In the genomic region with DNA sequence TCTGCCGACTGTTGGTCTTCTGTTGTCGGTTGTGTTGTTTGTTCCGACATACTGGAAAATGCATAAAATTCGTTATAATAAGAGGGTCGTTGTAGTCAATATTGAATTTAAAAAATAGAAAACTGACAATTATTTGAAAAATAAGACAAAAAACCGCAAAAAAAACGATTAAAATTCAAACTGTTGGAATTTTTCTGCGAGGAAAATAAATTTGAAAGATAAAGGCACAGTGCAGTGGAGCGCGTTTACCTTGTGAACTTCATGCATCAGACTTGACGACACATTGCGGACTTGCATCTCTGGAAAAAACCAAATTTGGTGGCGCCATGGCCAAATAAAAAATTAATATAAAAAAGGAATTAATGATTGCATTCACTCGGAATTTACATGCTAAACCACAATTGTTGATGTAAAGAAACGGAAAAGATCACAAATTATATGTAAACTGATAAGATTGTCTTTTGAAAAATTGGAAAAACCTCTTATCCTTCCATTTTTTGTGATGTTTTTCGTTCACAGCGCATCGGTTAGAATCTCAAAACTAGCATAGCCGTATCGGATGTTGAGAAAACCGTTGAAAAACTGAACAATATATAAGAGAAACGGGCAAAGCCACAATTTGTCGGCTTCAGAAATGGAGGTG, we compare ENCODE assay signal across 6 worm cellular contexts.
A peak's percentile ranks its signal among the peaks of the same experiment; 100 is the strongest.
TF ChIP-seq lines count a peak whose summit lies in the region.

hrpf-2 (minus strand) TSS at position 51 of the 643 bp plus-strand sequence.
bli-6 (plus strand) TSS at position 593 of the 643 bp plus-strand sequence.

TF ChIP-seq in whole organism, L1 larva, 84 proteins besides CTCF, POLR2A, EP300 and RAD21 (continued from another document and continues in another):
- TF ChIP-seq ama-1 (optimal IDR thresholded peaks at IDR 0.05; lab: Kevin White, UChicago): no peak
- TF ChIP-seq lin-14 (GFP tag; optimal IDR thresholded peaks at IDR 0.05; lab: Kevin White, UChicago): peak; percentile 77
- TF ChIP-seq aly-2 (tag; optimal IDR thresholded peaks at IDR 0.05; lab: Kevin White, UChicago): no peak
- peak; percentile 18 for TF ChIP-seq elt-2 (tag; optimal IDR thresholded peaks at IDR 0.05; lab: Kevin White, UChicago)
- TF ChIP-seq tbx-2 (tag; optimal IDR thresholded peaks at IDR 0.05; lab: Kevin White, UChicago): peak; percentile 76
- TF ChIP-seq swsn-7 (tag; optimal IDR thresholded peaks at IDR 0.05; lab: Kevin White, UChicago): peak; percentile 72
- no peak for TF ChIP-seq nhr-11 (tag; optimal IDR thresholded peaks at IDR 0.05; lab: Kevin White, UChicago)
- TF ChIP-seq hlh-17 (GFP tag; optimal IDR thresholded peaks at IDR 0.05; lab: Kevin White, UChicago; ENCODE audit: borderline replicate concordance): no peak
- TF ChIP-seq egl-27 (tag; optimal IDR thresholded peaks at IDR 0.05; lab: Kevin White, UChicago): no peak
- TF ChIP-seq ets-5 (GFP tag; IDR thresholded peaks at IDR 0.05; lab: Robert Waterston, UW): no peak
- TF ChIP-seq hpl-2 (GFP tag; optimal IDR thresholded peaks at IDR 0.05; lab: Kevin White, UChicago): no peak
- TF ChIP-seq nhr-76 (tag; optimal IDR thresholded peaks at IDR 0.05; lab: Kevin White, UChicago): no peak
- TF ChIP-seq unc-30 (tag; optimal IDR thresholded peaks at IDR 0.05; lab: Kevin White, UChicago): no peak
- no peak for TF ChIP-seq ceh-90 (tag; optimal IDR thresholded peaks at IDR 0.05; lab: Kevin White, UChicago)
- TF ChIP-seq nhr-20 (tag; optimal IDR thresholded peaks at IDR 0.05; lab: Kevin White, UChicago): peak; percentile 78
- TF ChIP-seq sptf-1 (tag; optimal IDR thresholded peaks at IDR 0.05; lab: Kevin White, UChicago): no peak
- no peak for TF ChIP-seq nhr-12 (tag; optimal IDR thresholded peaks at IDR 0.05; lab: Kevin White, UChicago)
- TF ChIP-seq fkh-4 (tag; optimal IDR thresholded peaks at IDR 0.05; lab: Kevin White, UChicago; ENCODE audit: borderline replicate concordance): no peak
- no peak for TF ChIP-seq nhr-84 (tag; optimal IDR thresholded peaks at IDR 0.05; lab: Kevin White, UChicago)
- TF ChIP-seq ztf-11 (tag; optimal IDR thresholded peaks at IDR 0.05; lab: Kevin White, UChicago): peak in 1 of 2 experiments; percentile 31
- peak; percentile 53 for TF ChIP-seq C04F5.9 (tag; optimal IDR thresholded peaks at IDR 0.05; lab: Kevin White, UChicago)

TF ChIP-seq in whole organism, L2 larva, 48 proteins besides CTCF, POLR2A, EP300 and RAD21 (continued from another document):
- TF ChIP-seq nhr-6 (tag; optimal IDR thresholded peaks at IDR 0.05; lab: Kevin White, UChicago) (peak; percentile 27), ZK546.5 (tag; optimal IDR thresholded peaks at IDR 0.05; lab: Kevin White, UChicago) (peak; percentile 20), gmeb-1 (tag; optimal IDR thresholded peaks at IDR 0.05; lab: Kevin White, UChicago) (peak; percentile 86), unc-39 (tag; optimal IDR thresholded peaks at IDR 0.05; lab: Kevin White, UChicago) (no peak), ztf-1 (GFP tag; conservative IDR thresholded peaks at IDR 0.05; lab: Robert Waterston, UW) (no peak), blmp-1 (tag; optimal IDR thresholded peaks at IDR 0.05; lab: Kevin White, UChicago; ENCODE audit: insufficient read depth) (peak; percentile 13), lin-13 (GFP tag; optimal IDR thresholded peaks at IDR 0.05; lab: Kevin White, UChicago) (no peak), snpc-4 (tag; optimal IDR thresholded peaks at IDR 0.05; lab: Kevin White, UChicago) (peak; percentile 50), alr-1 (tag; optimal IDR thresholded peaks at IDR 0.05; lab: Kevin White, UChicago) (no peak), nhr-10 (tag; optimal IDR thresholded peaks at IDR 0.05; lab: Kevin White, UChicago) (no peak), nhr-11 (tag; optimal IDR thresholded peaks at IDR 0.05; lab: Kevin White, UChicago) (no peak), ztf-11 (tag; optimal IDR thresholded peaks at IDR 0.05; lab: Kevin White, UChicago) (no peak), C34F6.9 (tag; optimal IDR thresholded peaks at IDR 0.05; lab: Kevin White, UChicago) (peak; percentile 83), F13H6.1 (tag; optimal IDR thresholded peaks at IDR 0.05; lab: Kevin White, UChicago) (peak; percentile 41), nhr-77 (tag; optimal IDR thresholded peaks at IDR 0.05; lab: Kevin White, UChicago) (no peak), nhr-237 (tag; optimal IDR thresholded peaks at IDR 0.05; lab: Kevin White, UChicago) (no peak), ama-1 (optimal IDR thresholded peaks at IDR 0.05; lab: Kevin White, UChicago) (no peak), ztf-4 (tag; optimal IDR thresholded peaks at IDR 0.05; lab: Kevin White, UChicago) (no peak), Y55F3AM.14 (GFP tag; optimal IDR thresholded peaks at IDR 0.05; lab: Kevin White, UChicago) (no peak)

TF ChIP-seq in whole organism, L3 larva, 47 proteins besides CTCF, POLR2A, EP300 and RAD21 (continued from another document):
- TF ChIP-seq elt-1 (tag; optimal IDR thresholded peaks at IDR 0.05; lab: Kevin White, UChicago): no peak
- no peak for TF ChIP-seq lsy-12 (tag; optimal IDR thresholded peaks at IDR 0.05; lab: Kevin White, UChicago)
- TF ChIP-seq mml-1 (tag; optimal IDR thresholded peaks at IDR 0.05; lab: Kevin White, UChicago): no peak
- TF ChIP-seq egl-5 (tag; optimal IDR thresholded peaks at IDR 0.05; lab: Kevin White, UChicago): no peak
- no peak for TF ChIP-seq ztf-11 (tag; optimal IDR thresholded peaks at IDR 0.05; lab: Kevin White, UChicago)
- no peak for TF ChIP-seq ceh-82 (tag; optimal IDR thresholded peaks at IDR 0.05; lab: Kevin White, UChicago)
- no peak for TF ChIP-seq fkh-2 (tag; optimal IDR thresholded peaks at IDR 0.05; lab: Kevin White, UChicago)
- no peak for TF ChIP-seq egl-27 (tag; optimal IDR thresholded peaks at IDR 0.05; lab: Kevin White, UChicago)
- peak; percentile 69 for TF ChIP-seq nhr-23 (tag; optimal IDR thresholded peaks at IDR 0.05; lab: Kevin White, UChicago)
- TF ChIP-seq sea-2 (GFP tag; optimal IDR thresholded peaks at IDR 0.05; lab: Kevin White, UChicago): no peak
- TF ChIP-seq elt-3 (tag; optimal IDR thresholded peaks at IDR 0.05; lab: Kevin White, UChicago): no peak
- TF ChIP-seq lin-15B (tag; optimal IDR thresholded peaks at IDR 0.05; lab: Kevin White, UChicago): peak; percentile 95
- no peak for TF ChIP-seq nhr-237 (tag; optimal IDR thresholded peaks at IDR 0.05; lab: Kevin White, UChicago)
- peak; percentile 70 for TF ChIP-seq hmg-11 (tag; optimal IDR thresholded peaks at IDR 0.05; lab: Kevin White, UChicago)
- peak; percentile 89 for TF ChIP-seq pha-4 (tag; optimal IDR thresholded peaks at IDR 0.05; lab: Kevin White, UChicago)
- TF ChIP-seq nhr-67 (tag; optimal IDR thresholded peaks at IDR 0.05; lab: Kevin White, UChicago): no peak
- TF ChIP-seq jun-1 (tag; optimal IDR thresholded peaks at IDR 0.05; lab: Kevin White, UChicago): peak; percentile 21

TF ChIP-seq in whole organism, L4 larva, 104 proteins besides CTCF, POLR2A, EP300 and RAD21 (continued from another document):
- peak; percentile 69 for TF ChIP-seq hlh-11 (tag; optimal IDR thresholded peaks at IDR 0.05; lab: Kevin White, UChicago)
- peak; percentile 70 for TF ChIP-seq rbr-2 (tag; optimal IDR thresholded peaks at IDR 0.05; lab: Kevin White, UChicago)
- TF ChIP-seq dpl-1 (GFP tag; optimal IDR thresholded peaks at IDR 0.05; lab: Kevin White, UChicago): peak; percentile 82
- TF ChIP-seq aly-2 (tag; optimal IDR thresholded peaks at IDR 0.05; lab: Kevin White, UChicago): no peak
- TF ChIP-seq mxl-2 (GFP tag; conservative IDR thresholded peaks at IDR 0.05; lab: Robert Waterston, UW): no peak
- no peak for TF ChIP-seq attf-4 (tag; optimal IDR thresholded peaks at IDR 0.05; lab: Kevin White, UChicago)
- TF ChIP-seq nhr-6 (tag; optimal IDR thresholded peaks at IDR 0.05; lab: Kevin White, UChicago): peak; percentile 60
- TF ChIP-seq daf-16 (GFP tag; optimal IDR thresholded peaks at IDR 0.05; lab: Kevin White, UChicago): no peak
- peak; percentile 37 for TF ChIP-seq daf-16 (tag; optimal IDR thresholded peaks at IDR 0.05; lab: Kevin White, UChicago)
- peak; percentile 32 for TF ChIP-seq lin-13 (GFP tag; optimal IDR thresholded peaks at IDR 0.05; lab: Kevin White, UChicago)
- TF ChIP-seq zfp-2 (tag; optimal IDR thresholded peaks at IDR 0.05; lab: Kevin White, UChicago): peak; percentile 1
- peak; percentile 51 for TF ChIP-seq nhr-77 (tag; optimal IDR thresholded peaks at IDR 0.05; lab: Kevin White, UChicago)
- TF ChIP-seq zag-1 (tag; optimal IDR thresholded peaks at IDR 0.05; lab: Kevin White, UChicago): no peak

TF ChIP-seq in whole organism, late embryonic, 69 proteins besides CTCF, POLR2A, EP300 and RAD21 (continued from another document):
- no peak for TF ChIP-seq mec-3 (tag; optimal IDR thresholded peaks at IDR 0.05; lab: Kevin White, UChicago; ENCODE audit: borderline replicate concordance)

TF ChIP-seq in whole organism, young adult, 124 proteins besides CTCF, POLR2A, EP300 and RAD21 (continued from another document and continues in another):
- TF ChIP-seq him-1 (tag; optimal IDR thresholded peaks at IDR 0.05; lab: Kevin White, UChicago): peak; percentile 2
- no peak for TF ChIP-seq hrde-1 (tag; optimal IDR thresholded peaks at IDR 0.05; lab: Kevin White, UChicago; ENCODE audit: borderline replicate concordance)
- no peak for TF ChIP-seq fkh-3 (tag; optimal IDR thresholded peaks at IDR 0.05; lab: Kevin White, UChicago)
- TF ChIP-seq F49E8.2 (tag; optimal IDR thresholded peaks at IDR 0.05; lab: Kevin White, UChicago; ENCODE audit: insufficient read depth): no peak
- no peak for TF ChIP-seq Y53F4B.3 (GFP tag; IDR thresholded peaks at IDR 0.05; lab: Robert Waterston, UW)
- no peak for TF ChIP-seq ccch-3 (GFP tag; optimal IDR thresholded peaks at IDR 0.05; lab: Kevin White, UChicago)
- TF ChIP-seq athp-1 (tag; optimal IDR thresholded peaks at IDR 0.05; lab: Kevin White, UChicago): no peak
- TF ChIP-seq lsy-27 (tag; optimal IDR thresholded peaks at IDR 0.05; lab: Kevin White, UChicago; ENCODE audit: borderline replicate concordance, insufficient read depth): no peak
- TF ChIP-seq C06A6.2 (GFP tag; conservative IDR thresholded peaks at IDR 0.05; lab: Robert Waterston, UW): no peak; the same call in 1 of the 2 replicates
- no peak for TF ChIP-seq egl-18 (GFP tag; IDR thresholded peaks at IDR 0.05; lab: Robert Waterston, UW)
- peak; percentile 3 for TF ChIP-seq ztf-18 (tag; optimal IDR thresholded peaks at IDR 0.05; lab: Kevin White, UChicago)
- peak; percentile 50 for TF ChIP-seq tbp1 (GFP tag; optimal IDR thresholded peaks at IDR 0.05; lab: Kevin White, UChicago)
- no peak for TF ChIP-seq ztf-28 (GFP tag; IDR thresholded peaks at IDR 0.05; lab: Robert Waterston, UW)
- no peak for TF ChIP-seq F57C9.4 (tag; optimal IDR thresholded peaks at IDR 0.05; lab: Kevin White, UChicago)
- TF ChIP-seq F39B2.1 (GFP tag; IDR thresholded peaks at IDR 0.05; lab: Robert Waterston, UW): no peak
- TF ChIP-seq lir-1 (GFP tag; conservative IDR thresholded peaks at IDR 0.05; lab: Robert Waterston, UW): 0 out of 2 replicates have a peak, but pooled peaks have one; percentile 6
- peak; percentile 74 for TF ChIP-seq snpc-1.3 (tag; optimal IDR thresholded peaks at IDR 0.05; lab: Kevin White, UChicago; ENCODE audit: insufficient read depth)
- TF ChIP-seq pbrm-1 (GFP tag; IDR thresholded peaks at IDR 0.05; lab: Robert Waterston, UW): no peak
- TF ChIP-seq unc-130 (GFP tag; optimal IDR thresholded peaks at IDR 0.05; lab: Kevin White, UChicago): no peak
- no peak for TF ChIP-seq F37B4.10 (GFP tag; IDR thresholded peaks at IDR 0.05; lab: Robert Waterston, UW)
- TF ChIP-seq aptf-3 (GFP tag; IDR thresholded peaks at IDR 0.05; lab: Robert Waterston, UW): no peak
- no peak for TF ChIP-seq Y67H2A.10 (GFP tag; conservative IDR thresholded peaks at IDR 0.05; lab: Robert Waterston, UW)
- TF ChIP-seq hmg-20 (GFP tag; IDR thresholded peaks at IDR 0.05; lab: Robert Waterston, UW): no peak
- no peak for TF ChIP-seq ztf-22 (GFP tag; optimal IDR thresholded peaks at IDR 0.05; lab: Kevin White, UChicago)
- TF ChIP-seq cebp-1 (GFP tag; IDR thresholded peaks at IDR 0.05; lab: Robert Waterston, UW): no peak
- TF ChIP-seq cebp-1 (tag; optimal IDR thresholded peaks at IDR 0.05; lab: Kevin White, UChicago): no peak
- no peak for TF ChIP-seq C17E4.6 (GFP tag; IDR thresholded peaks at IDR 0.05; lab: Robert Waterston, UW)
- no peak for TF ChIP-seq rec-8 (tag; optimal IDR thresholded peaks at IDR 0.05; lab: Kevin White, UChicago)
- peak; percentile 43; the same call in 1 of the 2 replicates for TF ChIP-seq dox-1 (GFP tag; IDR thresholded peaks at IDR 0.05; lab: Robert Waterston, UW)
- no peak for TF ChIP-seq F55B11.4 (tag; optimal IDR thresholded peaks at IDR 0.05; lab: Kevin White, UChicago; ENCODE audit: borderline replicate concordance, insufficient read depth)
- TF ChIP-seq atf-7 (tag; optimal IDR thresholded peaks at IDR 0.05; lab: Kevin White, UChicago): no peak
- peak; percentile 38 for TF ChIP-seq lsl-1 (GFP tag; optimal IDR thresholded peaks at IDR 0.05; lab: Kevin White, UChicago)
- no peak for TF ChIP-seq T26A5.8 (tag; optimal IDR thresholded peaks at IDR 0.05; lab: Kevin White, UChicago)
- TF ChIP-seq egrh-3 (GFP tag; IDR thresholded peaks at IDR 0.05; lab: Robert Waterston, UW): no peak
- TF ChIP-seq ZK185.1 (tag; optimal IDR thresholded peaks at IDR 0.05; lab: Kevin White, UChicago; ENCODE audit: poor library complexity, severe bottlenecking): peak; percentile 52
- peak; percentile 61 for TF ChIP-seq lin-40 (tag; optimal IDR thresholded peaks at IDR 0.05; lab: Kevin White, UChicago)
- peak; percentile 47 for TF ChIP-seq efl-1 (GFP tag; optimal IDR thresholded peaks at IDR 0.05; lab: Kevin White, UChicago)
- TF ChIP-seq F22D6.2 (tag; optimal IDR thresholded peaks at IDR 0.05; lab: Kevin White, UChicago): no peak
- TF ChIP-seq hmg-1.2 (GFP tag; IDR thresholded peaks at IDR 0.05; lab: Robert Waterston, UW): peak; percentile 59; the same call in 1 of the 2 replicates
- TF ChIP-seq B0336.3 (GFP tag; IDR thresholded peaks at IDR 0.05; lab: Robert Waterston, UW): no peak
- no peak for TF ChIP-seq Y53G8AR.9 (GFP tag; conservative IDR thresholded peaks at IDR 0.05; lab: Robert Waterston, UW)
- no peak for TF ChIP-seq akir-1 (GFP tag; optimal IDR thresholded peaks at IDR 0.05; lab: Kevin White, UChicago)
- TF ChIP-seq ztf-6 (GFP tag; IDR thresholded peaks at IDR 0.05; lab: Robert Waterston, UW): no peak
- TF ChIP-seq mxl-1 (tag; optimal IDR thresholded peaks at IDR 0.05; lab: Kevin White, UChicago): no peak
- no peak for TF ChIP-seq dpff-1 (tag; optimal IDR thresholded peaks at IDR 0.05; lab: Kevin White, UChicago)
- peak; percentile 17 for TF ChIP-seq snpc-4 (GFP tag; optimal IDR thresholded peaks at IDR 0.05; lab: Kevin White, UChicago)
- peak; percentile 42 to 91 (median 86) for TF ChIP-seq snpc-4 (tag; optimal IDR thresholded peaks at IDR 0.05; lab: Kevin White, UChicago)
- TF ChIP-seq F10E7.11 (tag; optimal IDR thresholded peaks at IDR 0.05; lab: Kevin White, UChicago): no peak
- TF ChIP-seq madf-10 (tag; optimal IDR thresholded peaks at IDR 0.05; lab: Kevin White, UChicago): no peak
- TF ChIP-seq chd-7 (tag; optimal IDR thresholded peaks at IDR 0.05; lab: Kevin White, UChicago): no peak
- no peak for TF ChIP-seq nfya-1 (tag; optimal IDR thresholded peaks at IDR 0.05; lab: Kevin White, UChicago; ENCODE audit: borderline replicate concordance, insufficient read depth)
- no peak for TF ChIP-seq ztf-3 (GFP tag; optimal IDR thresholded peaks at IDR 0.05; lab: Kevin White, UChicago)
- TF ChIP-seq attf-3 (GFP tag; conservative IDR thresholded peaks at IDR 0.05; lab: Robert Waterston, UW): no peak
- TF ChIP-seq ceh-27 (GFP tag; optimal IDR thresholded peaks at IDR 0.05; lab: Kevin White, UChicago): no peak
- TF ChIP-seq sptf-2 (GFP tag; optimal IDR thresholded peaks at IDR 0.05; lab: Kevin White, UChicago): no peak
- TF ChIP-seq nhr-27 (tag; optimal IDR thresholded peaks at IDR 0.05; lab: Kevin White, UChicago): no peak
- no peak for TF ChIP-seq ceh-58 (GFP tag; IDR thresholded peaks at IDR 0.05; lab: Robert Waterston, UW)
- no peak for TF ChIP-seq gei-17 (GFP tag; optimal IDR thresholded peaks at IDR 0.05; lab: Kevin White, UChicago)
- TF ChIP-seq dpl-1 (GFP tag; optimal IDR thresholded peaks at IDR 0.05; lab: Kevin White, UChicago): peak; percentile 57
- no peak for TF ChIP-seq egl-44 (GFP tag; IDR thresholded peaks at IDR 0.05; lab: Robert Waterston, UW)
- TF ChIP-seq tlf-1 (GFP tag; optimal IDR thresholded peaks at IDR 0.05; lab: Kevin White, UChicago): no peak
- TF ChIP-seq Y56A3A.18 (GFP tag; IDR thresholded peaks at IDR 0.05; lab: Robert Waterston, UW): no peak
